Fruit fly (Drosophila melanogaster): ENCODE results near the gene CG11816.

The CG11816 gene

dm6 chrX:13530199-13530788 is 25.3 kb downstream of the CG11816 start, which contains the start of gene CG44428:
Gene CG44428, minus strand, starts transcription at chrX:13530249.
- TF ChIP-seq usp (GFP tag; optimal IDR thresholded peaks at IDR 0.05) = no peak
- TF ChIP-seq CG8478 (optimal IDR thresholded peaks at IDR 0.05) = no peak
- TF ChIP-seq psq (optimal IDR thresholded peaks at IDR 0.05) = no peak
- no peak for TF ChIP-seq pan (optimal IDR thresholded peaks at IDR 0.05)
- no peak for TF ChIP-seq EcR (GFP tag; optimal IDR thresholded peaks at IDR 0.05)
- no peak for TF ChIP-seq Dll (optimal IDR thresholded peaks at IDR 0.05)

DNA sequence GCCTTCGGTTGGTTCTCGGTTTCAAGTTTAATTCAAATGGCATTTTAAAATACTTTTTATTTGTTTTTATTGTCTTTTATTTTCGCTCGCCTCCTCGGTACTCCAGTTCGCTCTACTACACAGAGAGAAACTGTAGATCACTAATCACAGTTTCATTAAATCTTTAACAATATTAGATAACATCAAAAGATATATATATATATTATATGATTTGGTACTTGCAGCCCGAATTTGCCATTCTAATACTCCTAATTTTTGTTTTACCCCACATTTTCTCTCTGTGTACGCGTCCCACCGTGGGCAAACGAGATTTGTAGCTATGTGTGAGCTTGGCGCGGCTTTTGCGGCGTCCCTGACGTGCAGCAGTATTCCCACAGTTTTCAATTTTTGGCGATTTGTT is 25.9 kb downstream of the CG11816 start:
- TF ChIP-seq EcR (GFP tag; optimal IDR thresholded peaks at IDR 0.05) (no peak), Dll (optimal IDR thresholded peaks at IDR 0.05) (no peak), psq (optimal IDR thresholded peaks at IDR 0.05) (no peak), CG8478 (optimal IDR thresholded peaks at IDR 0.05) (no peak), usp (GFP tag; optimal IDR thresholded peaks at IDR 0.05) (no peak), pan (optimal IDR thresholded peaks at IDR 0.05) (no peak)

- TF ChIP-seq EcR (GFP tag; optimal IDR thresholded peaks at IDR 0.05) = no peak
- no peak for TF ChIP-seq CG8478 (optimal IDR thresholded peaks at IDR 0.05)
- no peak for TF ChIP-seq Dll (optimal IDR thresholded peaks at IDR 0.05)
Observed at dm6 chrX:13527706-13528105, 27.9 kb downstream of the CG11816 start, which contains the start of gene CG15754. Gene CG15754, plus strand, starts transcription at chrX:13528006.
